Worm (Caenorhabditis elegans): ENCODE results near the gene ndub-2.

ndub-2 gene

ce11 chrII:8996064-8996463 lies at the start of gene ndub-2:
Gene ndub-2 (plus strand): TSS chrII:8996364.
- TF ChIP-seq elt-2 (tag; optimal IDR thresholded peaks at IDR 0.05) (no peak), efl-1 (optimal IDR thresholded peaks at IDR 0.05) (no peak), efl-1 (GFP tag; optimal IDR thresholded peaks at IDR 0.05 in 1 of 2) (peak in 1 of 2 experiments; percentile 45)

- TF ChIP-seq jun-1 (tag; optimal IDR thresholded peaks at IDR 0.05) = no peak
- TF ChIP-seq dsc-1 (tag; optimal IDR thresholded peaks at IDR 0.05) = no peak
- no peak for TF ChIP-seq pag-3 (tag; optimal IDR thresholded peaks at IDR 0.05; ENCODE audit: borderline replicate concordance, insufficient read depth)
- TF ChIP-seq lin-14 (GFP tag; optimal IDR thresholded peaks at IDR 0.05) = no peak
- TF ChIP-seq rnt-1 (tag; optimal IDR thresholded peaks at IDR 0.05) = no peak
- TF ChIP-seq F16B12.6 (tag; optimal IDR thresholded peaks at IDR 0.05) = no peak
- TF ChIP-seq irx-1 (tag; optimal IDR thresholded peaks at IDR 0.05) = no peak
- TF ChIP-seq elt-3 (tag; optimal IDR thresholded peaks at IDR 0.05) = no peak
- TF ChIP-seq nhr-47 (tag; optimal IDR thresholded peaks at IDR 0.05) = no peak
- TF ChIP-seq pax-3 (tag; optimal IDR thresholded peaks at IDR 0.05) = no peak
- no peak for TF ChIP-seq snu-23 (GFP tag; optimal IDR thresholded peaks at IDR 0.05)
- no peak for TF ChIP-seq nhr-237 (tag; optimal IDR thresholded peaks at IDR 0.05)
- TF ChIP-seq ama-1 (optimal IDR thresholded peaks at IDR 0.05) = no peak
- TF ChIP-seq fkh-10 (GFP tag; optimal IDR thresholded peaks at IDR 0.05) = no peak
These were observed 48.8 kb upstream of the ndub-2 start, which contains the start of gene cutl-15 for ce11 chrII:8947391-8947790. Gene cutl-15 (minus strand): TSS chrII:8947688.

DNA sequence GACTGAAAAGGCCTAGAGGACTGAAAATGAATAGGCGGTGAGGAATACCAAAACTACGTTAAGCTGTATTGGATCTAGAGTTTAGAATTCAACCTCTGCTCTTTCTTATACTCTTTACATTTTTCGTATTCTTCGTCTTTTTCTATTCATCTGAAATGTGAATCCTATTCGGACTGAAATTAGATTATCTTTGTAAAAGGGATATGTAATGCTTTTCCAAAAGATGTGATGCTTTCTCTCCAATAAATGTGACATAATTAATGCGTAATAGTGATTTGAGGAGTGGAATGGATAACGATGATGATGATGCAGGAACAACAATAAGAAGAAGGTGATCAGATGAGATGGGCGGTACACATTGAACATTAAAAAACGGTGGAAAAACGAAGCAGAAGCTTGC lies 47.5 kb upstream of the ndub-2 start:
- TF ChIP-seq lin-14 (GFP tag; optimal IDR thresholded peaks at IDR 0.05) (peak; percentile 30), dsc-1 (tag; optimal IDR thresholded peaks at IDR 0.05) (peak; percentile 54), sox-4 (tag; optimal IDR thresholded peaks at IDR 0.05) (no peak), fkh-10 (GFP tag; optimal IDR thresholded peaks at IDR 0.05) (peak; percentile 34), C16A3.4 (tag; optimal IDR thresholded peaks at IDR 0.05) (no peak)

ce11 chrII:8951270-8951669 lies 44.9 kb upstream of the ndub-2 start:
- no peak for TF ChIP-seq hlh-17 (GFP tag; optimal IDR thresholded peaks at IDR 0.05; ENCODE audit: borderline replicate concordance)
- TF ChIP-seq lin-14 (GFP tag; optimal IDR thresholded peaks at IDR 0.05) = peak; percentile 29
- TF ChIP-seq unc-86 (tag; optimal IDR thresholded peaks at IDR 0.05) = peak; percentile 65

DNA sequence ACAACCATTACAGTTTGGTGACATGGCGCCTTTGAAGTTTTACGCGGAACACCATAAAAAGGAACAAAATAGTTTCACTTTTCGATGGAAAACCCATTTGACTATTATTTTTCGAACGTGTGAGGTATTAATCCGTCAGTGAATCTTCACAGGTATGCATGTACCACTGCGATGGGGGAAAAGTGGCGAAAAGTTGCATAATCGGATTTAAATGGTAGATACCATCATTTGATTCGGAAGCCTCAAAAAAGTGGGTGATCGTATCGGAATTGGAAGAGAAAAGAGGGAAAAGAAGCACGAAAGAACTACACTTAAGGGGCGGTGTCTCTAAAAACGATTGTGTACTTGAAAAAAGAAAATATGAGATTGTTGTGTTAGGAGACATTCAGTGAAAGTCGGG lies 42.5 kb upstream of the ndub-2 start:
- TF ChIP-seq nhr-28 (tag; optimal IDR thresholded peaks at IDR 0.05) (no peak), blmp-1 (tag; optimal IDR thresholded peaks at IDR 0.05) (peak; percentile 85)

ce11 chrII:8956896-8957295 lies 39.3 kb upstream of the ndub-2 start:
- TF ChIP-seq unc-62 (GFP tag; optimal IDR thresholded peaks at IDR 0.05) (no peak), snu-23 (GFP tag; optimal IDR thresholded peaks at IDR 0.05) (no peak), efl-1 (optimal IDR thresholded peaks at IDR 0.05) (no peak), efl-1 (GFP tag; optimal IDR thresholded peaks at IDR 0.05 in 1 of 2) (no peak), ets-5 (GFP tag; IDR thresholded peaks at IDR 0.05) (no peak), sup-37 (GFP tag; optimal IDR thresholded peaks at IDR 0.05) (no peak), nhr-28 (tag; optimal IDR thresholded peaks at IDR 0.05) (no peak), nhr-20 (tag; optimal IDR thresholded peaks at IDR 0.05) (no peak), ces-1 (GFP tag; optimal IDR thresholded peaks at IDR 0.05) (peak; percentile 6), unc-86 (tag; optimal IDR thresholded peaks at IDR 0.05) (no peak), ceh-90 (tag; optimal IDR thresholded peaks at IDR 0.05) (no peak), nhr-47 (tag; optimal IDR thresholded peaks at IDR 0.05) (peak; percentile 3), ceh-88 (GFP tag; IDR thresholded peaks at IDR 0.05) (no peak), lin-14 (GFP tag; optimal IDR thresholded peaks at IDR 0.05) (peak; percentile 61), elt-3 (tag; optimal IDR thresholded peaks at IDR 0.05) (no peak)

DNA sequence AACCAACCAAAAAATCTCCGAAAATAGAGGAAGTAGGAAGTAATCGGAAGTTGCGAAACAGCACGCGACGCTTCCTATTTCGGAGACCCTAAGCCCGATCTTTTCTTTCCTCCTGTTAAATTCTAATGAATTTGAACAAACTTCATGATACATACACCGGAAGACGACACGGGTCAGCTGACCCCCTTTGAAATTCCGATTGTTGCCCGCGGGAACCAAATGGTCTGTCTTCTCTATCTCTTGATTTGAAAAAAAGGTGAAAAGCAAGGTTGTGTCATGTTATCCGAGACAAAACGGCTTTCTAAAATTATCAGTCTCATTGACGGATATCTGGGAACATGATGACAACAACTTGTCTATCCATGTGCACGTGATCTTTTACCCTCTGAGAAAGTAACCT lies 37.1 kb upstream of the ndub-2 start:
- TF ChIP-seq zip-4 (GFP tag; optimal IDR thresholded peaks at IDR 0.05) (no peak), zag-1 (tag; optimal IDR thresholded peaks at IDR 0.05) (no peak), pqm-1 (tag; optimal IDR thresholded peaks at IDR 0.05) (no peak), swsn-7 (tag; optimal IDR thresholded peaks at IDR 0.05) (no peak), ceh-63 (GFP tag; optimal IDR thresholded peaks at IDR 0.05) (no peak), dpl-1 (GFP tag; optimal IDR thresholded peaks at IDR 0.05) (peak in 1 of 3 experiments; percentile 14), tlp-1 (tag; optimal IDR thresholded peaks at IDR 0.05) (no peak), ceh-8 (GFP tag; optimal IDR thresholded peaks at IDR 0.05) (no peak), tbx-2 (tag; optimal IDR thresholded peaks at IDR 0.05) (peak; percentile 35), elt-2 (tag; optimal IDR thresholded peaks at IDR 0.05) (no peak), nhr-47 (tag; optimal IDR thresholded peaks at IDR 0.05) (peak; percentile 22), aly-2 (tag; optimal IDR thresholded peaks at IDR 0.05) (no peak), ceh-90 (tag; optimal IDR thresholded peaks at IDR 0.05) (no peak), lin-15B (tag; optimal IDR thresholded peaks at IDR 0.05) (no peak), hpl-2 (GFP tag; optimal IDR thresholded peaks at IDR 0.05) (no peak)

Data from whole organism, L1 larva.